Worm (Caenorhabditis elegans) whole organism, L2 larva: Measurements from ENCODE around the gene str-244.

Experiments
- C34F6.9 ChIP-seq: fragments of 150-350 bp; optimal IDR thresholded peaks from 2 replicates; lab custom pipeline; 2014; ENCODE audit warnings: missing biosample characterization, missing genetic modification characterization
- F13H6.1 ChIP-seq: sonication (generic microtip); optimal IDR thresholded peaks from 2 replicates; lab custom pipeline; 2016; ENCODE audit warnings: missing genetic modification characterization, missing compliant biosample characterization
- R02D3.7 ChIP-seq: fragments of 150-350 bp; optimal IDR thresholded peaks from 2 replicates; lab custom pipeline; 2014; ENCODE audit warnings: missing biosample characterization, missing genetic modification characterization
- Y55F3AM.14 ChIP-seq: fragments of 200-800 bp; sonication (Bioruptor generic); optimal IDR thresholded peaks from 2 replicates; lab custom pipeline; 2018; ENCODE audit warnings: mild to moderate bottlenecking, missing genetic modification characterization, missing compliant biosample characterization
- alr-1 ChIP-seq: fragments of 150-350 bp; optimal IDR thresholded peaks from 2 replicates; lab custom pipeline; 2014; ENCODE audit warnings: missing biosample characterization, missing genetic modification characterization
- aly-2 ChIP-seq: fragments of 150-350 bp; optimal IDR thresholded peaks from 2 replicates; lab custom pipeline; 2014; ENCODE audit warnings: missing biosample characterization, missing genetic modification characterization
- ama-1 ChIP-seq: fragments of 150-350 bp; optimal IDR thresholded peaks from 2 replicates; lab custom pipeline; 2018; ENCODE audit warnings: inconsistent platforms
- blmp-1 ChIP-seq: sonication (generic microtip); optimal IDR thresholded peaks from 2 replicates; lab custom pipeline; 2017; ENCODE audit warnings: missing genetic modification characterization, mild to moderate bottlenecking, missing compliant biosample characterization, antibody characterized with exemption, moderate library complexity; ENCODE audit not compliant: insufficient read depth
- ceh-16 ChIP-seq: fragments of 150-350 bp; optimal IDR thresholded peaks from 2 replicates; lab custom pipeline; 2014; ENCODE audit warnings: missing biosample characterization, missing genetic modification characterization
- ceh-82 ChIP-seq: fragments of 150-350 bp; optimal IDR thresholded peaks from 2 replicates; lab custom pipeline; 2014; ENCODE audit warnings: missing biosample characterization, missing genetic modification characterization
- crh-2 ChIP-seq: sonication (generic microtip); optimal IDR thresholded peaks from 2 replicates; lab custom pipeline; 2017; ENCODE audit warnings: missing biosample characterization, missing genetic modification characterization
- egl-27 ChIP-seq: sonication (generic microtip); optimal IDR thresholded peaks from 3 replicates; lab custom pipeline; 2017; ENCODE audit warnings: missing biosample characterization, missing genetic modification reagents, missing genetic modification characterization
- elt-1 ChIP-seq: fragments of 150-350 bp; optimal IDR thresholded peaks from 2 replicates; lab custom pipeline; 2014; ENCODE audit warnings: missing biosample characterization, missing genetic modification characterization
- elt-3 ChIP-seq: sonication (generic microtip); optimal IDR thresholded peaks from 2 replicates; lab custom pipeline; 2017; ENCODE audit warnings: missing biosample characterization, missing genetic modification characterization
- fos-1 ChIP-seq: fragments of 150-350 bp; optimal IDR thresholded peaks from 2 replicates; lab custom pipeline; 2014; ENCODE audit warnings: missing biosample characterization, missing genetic modification characterization
- gmeb-1 ChIP-seq: fragments of 150-350 bp; optimal IDR thresholded peaks from 2 replicates; lab custom pipeline; 2014; ENCODE audit warnings: missing biosample characterization, missing genetic modification characterization
- lin-11 ChIP-seq: fragments of 150-350 bp; sonication (generic microtip); optimal IDR thresholded peaks from 2 replicates; lab custom pipeline; 2014; ENCODE audit warnings: missing biosample characterization, missing genetic modification characterization, inconsistent platforms, mixed read lengths
- lin-13 ChIP-seq: fragments of 150-350 bp; optimal IDR thresholded peaks from 2 replicates; lab custom pipeline; 2014; ENCODE audit warnings: missing biosample characterization, missing genetic modification reagents, missing genetic modification characterization
- lin-39 ChIP-seq: fragments of 150-350 bp; optimal IDR thresholded peaks from 2 replicates; lab custom pipeline; 2014; ENCODE audit warnings: missing biosample characterization, missing genetic modification reagents, missing genetic modification characterization
- lsy-2 ChIP-seq, 2 experiments: fragments of 150-350 bp in 1 of 2; sonication (generic microtip) in 1 of 2; optimal IDR thresholded peaks; 2 replicates each; lab custom pipeline; 2014 to 2017; ENCODE audit warnings: missing biosample characterization in 2 of 2, missing genetic modification characterization in 2 of 2
- mab-5 ChIP-seq: fragments of 150-350 bp; optimal IDR thresholded peaks from 2 replicates; lab custom pipeline; 2014; ENCODE audit warnings: missing biosample characterization, missing genetic modification characterization
- mbf-1 ChIP-seq: sonication (generic microtip); optimal IDR thresholded peaks from 2 replicates; lab custom pipeline; 2017; ENCODE audit warnings: missing biosample characterization, missing genetic modification characterization
- mdl-1 ChIP-seq, 2 experiments: fragments of 150-350 bp in 1 of 2; sonication (generic microtip) in 1 of 2; optimal IDR thresholded peaks; 2 replicates each; lab custom pipeline; 2017; ENCODE audit warnings: missing biosample characterization in 2 of 2, missing genetic modification characterization in 2 of 2
- nhr-10 ChIP-seq: sonication (generic microtip); optimal IDR thresholded peaks from 2 replicates; lab custom pipeline; 2017; ENCODE audit warnings: missing biosample characterization, missing genetic modification characterization
- nhr-11 ChIP-seq: fragments of 150-350 bp; optimal IDR thresholded peaks from 2 replicates; lab custom pipeline; 2014; ENCODE audit warnings: missing biosample characterization, missing genetic modification characterization
- nhr-12 ChIP-seq: fragments of 150-350 bp; optimal IDR thresholded peaks from 2 replicates; lab custom pipeline; 2014; ENCODE audit warnings: missing biosample characterization, missing genetic modification characterization
- nhr-129 ChIP-seq: fragments of 150-350 bp; optimal IDR thresholded peaks from 2 replicates; lab custom pipeline; 2014; ENCODE audit warnings: missing biosample characterization, missing genetic modification characterization
- nhr-21 ChIP-seq: fragments of 150-350 bp; optimal IDR thresholded peaks from 2 replicates; lab custom pipeline; 2014; ENCODE audit warnings: missing biosample characterization, missing genetic modification characterization
- nhr-23 ChIP-seq: fragments of 150-350 bp; optimal IDR thresholded peaks from 2 replicates; lab custom pipeline; 2014; ENCODE audit warnings: missing biosample characterization, missing genetic modification reagents, missing genetic modification characterization
- nhr-237 ChIP-seq: fragments of 150-350 bp; optimal IDR thresholded peaks from 2 replicates; lab custom pipeline; 2014; ENCODE audit warnings: missing biosample characterization, missing genetic modification characterization
- nhr-25 ChIP-seq: fragments of 150-350 bp; sonication (generic microtip); optimal IDR thresholded peaks from 3 replicates; lab custom pipeline; 2014; ENCODE audit warnings: missing biosample characterization, missing genetic modification characterization
- nhr-6 ChIP-seq: fragments of 150-350 bp; optimal IDR thresholded peaks from 2 replicates; lab custom pipeline; 2014; ENCODE audit warnings: missing biosample characterization, missing genetic modification characterization
- nhr-77 ChIP-seq: fragments of 150-350 bp; optimal IDR thresholded peaks from 2 replicates; lab custom pipeline; 2014; ENCODE audit warnings: missing biosample characterization, missing genetic modification characterization
- peb-1 ChIP-seq: fragments of 150-350 bp; optimal IDR thresholded peaks from 2 replicates; lab custom pipeline; 2014; ENCODE audit warnings: missing biosample characterization, missing genetic modification characterization
- sem-4 ChIP-seq: fragments of 150-350 bp; optimal IDR thresholded peaks from 2 replicates; lab custom pipeline; 2014; ENCODE audit warnings: missing biosample characterization, missing genetic modification reagents, missing genetic modification characterization
- skn-1 ChIP-seq: sonication (generic microtip); optimal IDR thresholded peaks from 2 replicates; lab custom pipeline; 2017; ENCODE audit warnings: missing biosample characterization, missing genetic modification characterization
- sma-9 ChIP-seq, 2 experiments: fragments of 150-350 bp in 1 of 2; sonication (generic microtip) in 1 of 2; optimal IDR thresholded peaks; 2 replicates each; lab custom pipeline; 2014 to 2016; ENCODE audit warnings: missing genetic modification characterization in 2 of 2, mild to moderate bottlenecking in 1 of 2, missing biosample characterization in 1 of 2, missing compliant biosample characterization in 1 of 2, missing genetic modification reagents in 1 of 2, moderate library complexity in 1 of 2
- snpc-4 ChIP-seq: fragments of 150-350 bp; optimal IDR thresholded peaks from 2 replicates; lab custom pipeline; 2014; ENCODE audit warnings: missing biosample characterization, missing genetic modification characterization
- unc-55 ChIP-seq: fragments of 150-350 bp; sonication (generic microtip); optimal IDR thresholded peaks from 3 replicates; lab custom pipeline; 2014; ENCODE audit warnings: missing biosample characterization, missing genetic modification reagents, missing genetic modification characterization
- zag-1 ChIP-seq: fragments of 150-350 bp; optimal IDR thresholded peaks from 2 replicates; lab custom pipeline; 2014; ENCODE audit warnings: missing biosample characterization, missing genetic modification characterization
- ztf-1 ChIP-seq: fragments of 200-800 bp; sonication (Bioruptor generic); conservative IDR thresholded peaks from 2 replicates; pipeline ENCODE4 v1.3.6; 2022; ENCODE audit warnings: missing genetic modification characterization, missing compliant biosample characterization
- ztf-11 ChIP-seq: sonication (generic microtip); optimal IDR thresholded peaks from 2 replicates; lab custom pipeline; 2017; ENCODE audit warnings: missing biosample characterization, missing genetic modification characterization
- ztf-4 ChIP-seq: fragments of 150-350 bp; optimal IDR thresholded peaks from 2 replicates; lab custom pipeline; 2014; ENCODE audit warnings: missing biosample characterization, missing genetic modification characterization

Gene str-244

DNA sequence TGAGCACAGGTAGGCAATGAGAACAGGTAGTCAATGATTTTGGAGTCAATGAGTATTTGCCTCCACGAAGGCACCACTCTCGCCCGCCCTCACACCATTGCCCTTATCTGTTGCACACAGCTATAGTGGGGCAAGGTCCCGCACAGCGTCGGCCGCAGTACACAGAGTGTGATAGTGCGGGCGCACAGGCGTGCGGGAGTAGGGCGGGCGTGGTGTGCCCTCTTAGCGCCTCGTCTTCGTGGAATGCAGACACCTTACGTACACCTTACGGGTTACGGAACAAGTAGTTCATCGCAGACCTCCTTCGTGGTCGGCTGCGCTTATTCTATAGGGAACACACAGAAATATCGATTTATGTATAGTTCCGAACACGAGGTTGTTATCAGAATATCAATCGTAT lies 41.0 kb downstream of the str-244 start:
- no peak for TF ChIP-seq ceh-16 (tag; lab: Kevin White, UChicago)
- no peak for TF ChIP-seq mab-5
- TF ChIP-seq peb-1, result no peak
- no peak for TF ChIP-seq mdl-1 (tag; optimal IDR thresholded peaks at IDR 0.05; lab: Kevin White, UChicago)
- no peak for TF ChIP-seq skn-1 (tag; lab: Kevin White, UChicago)
- TF ChIP-seq nhr-12, result no peak
- TF ChIP-seq gmeb-1 (tag; lab: Kevin White, UChicago), result no peak
- no peak for TF ChIP-seq nhr-11
- TF ChIP-seq snpc-4, result no peak
- TF ChIP-seq elt-3 (tag; lab: Kevin White, UChicago), result no peak
- no peak for TF ChIP-seq F13H6.1
- no peak for TF ChIP-seq blmp-1 (tag; lab: Kevin White, UChicago)
- no peak for TF ChIP-seq nhr-25 (tag; lab: Kevin White, UChicago)
- no peak for TF ChIP-seq crh-2
- TF ChIP-seq sma-9 (GFP tag; optimal IDR thresholded peaks at IDR 0.05; lab: Kevin White, UChicago), result no peak
- no peak for TF ChIP-seq sma-9 (tag; optimal IDR thresholded peaks at IDR 0.05; lab: Kevin White, UChicago)
- no peak for TF ChIP-seq nhr-21 (tag; lab: Kevin White, UChicago)
- no peak for TF ChIP-seq unc-55 (GFP tag; lab: Kevin White, UChicago)

DNA sequence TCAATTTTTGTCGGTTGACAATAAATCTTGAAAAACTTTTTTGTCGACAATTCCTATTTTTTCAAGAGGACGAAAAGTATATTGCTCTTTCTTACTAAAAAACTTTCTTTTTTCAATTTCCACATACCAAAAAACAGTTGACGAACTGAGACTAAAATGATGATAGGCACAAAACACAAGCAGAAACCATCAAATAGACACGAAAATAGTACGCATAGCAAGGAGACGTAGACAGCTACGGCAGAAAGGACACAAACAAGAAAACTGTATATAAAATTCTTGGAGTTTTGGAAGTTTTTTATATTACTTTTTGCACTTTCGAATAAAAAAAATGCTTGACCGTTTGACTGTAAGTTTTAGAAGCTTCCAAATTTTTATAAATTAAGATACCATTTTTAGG lies 44.7 kb downstream of the str-244 start, which contains the start of gene K12D9.1:
TSS of gene K12D9.1 (plus strand) at position 301 of the 400 bp plus-strand sequence.
- TF ChIP-seq ztf-4 (no peak), unc-55 (GFP tag; lab: Kevin White, UChicago) (no peak), ceh-16 (tag; lab: Kevin White, UChicago) (no peak), ztf-1 (GFP tag; lab: Robert Waterston, UW) (no peak), C34F6.9 (tag; lab: Kevin White, UChicago) (no peak), elt-1 (tag; lab: Kevin White, UChicago) (no peak), fos-1 (tag; lab: Kevin White, UChicago) (no peak), skn-1 (tag; lab: Kevin White, UChicago) (no peak), sma-9 (GFP tag; optimal IDR thresholded peaks at IDR 0.05; lab: Kevin White, UChicago) (no peak), sma-9 (tag; optimal IDR thresholded peaks at IDR 0.05; lab: Kevin White, UChicago) (no peak), nhr-12 (no peak), mbf-1 (no peak), peb-1 (no peak), aly-2 (tag; lab: Kevin White, UChicago) (no peak), mab-5 (no peak), ama-1 (no peak), lsy-2 (tag; optimal IDR thresholded peaks at IDR 0.05; lab: Kevin White, UChicago) (no peak), nhr-129 (tag; lab: Kevin White, UChicago) (no peak), egl-27 (tag; lab: Kevin White, UChicago) (no peak), elt-3 (tag; lab: Kevin White, UChicago) (no peak)

ce11 chrV:3011394-3011793 lies 47.5 kb downstream of the str-244 start, which contains the start of gene srw-135:
Gene srw-135, minus strand, starts transcription at chrV:3011494.
- TF ChIP-seq unc-55 (GFP tag; lab: Kevin White, UChicago) (no peak), skn-1 (tag; lab: Kevin White, UChicago) (no peak), blmp-1 (tag; lab: Kevin White, UChicago) (no peak), ztf-11 (no peak), nhr-129 (tag; lab: Kevin White, UChicago) (no peak), ama-1 (no peak), zag-1 (tag; lab: Kevin White, UChicago) (no peak), Y55F3AM.14 (GFP tag; lab: Kevin White, UChicago) (no peak), nhr-237 (tag; lab: Kevin White, UChicago) (no peak), lin-11 (tag; lab: Kevin White, UChicago) (no peak), nhr-23 (tag; lab: Kevin White, UChicago) (no peak), crh-2 (no peak), ztf-1 (GFP tag; lab: Robert Waterston, UW) (no peak), alr-1 (tag; lab: Kevin White, UChicago) (no peak), nhr-12 (no peak)

ce11 chrV:3010468-3010867 lies 48.4 kb downstream of the str-244 start, which contains the start of gene srw-136:
Gene srw-136, minus strand, starts transcription at chrV:3010568.
- TF ChIP-seq lin-39 (tag; lab: Kevin White, UChicago), result no peak
- TF ChIP-seq egl-27 (tag; lab: Kevin White, UChicago), result no peak
- no peak for TF ChIP-seq nhr-6 (tag; lab: Kevin White, UChicago)
- no peak for TF ChIP-seq nhr-23 (tag; lab: Kevin White, UChicago)
- no peak for TF ChIP-seq skn-1 (tag; lab: Kevin White, UChicago)
- TF ChIP-seq mdl-1 (tag; optimal IDR thresholded peaks at IDR 0.05; lab: Kevin White, UChicago), result no peak
- no peak for TF ChIP-seq fos-1 (tag; lab: Kevin White, UChicago)
- no peak for TF ChIP-seq nhr-12
- no peak for TF ChIP-seq C34F6.9 (tag; lab: Kevin White, UChicago)
- no peak for TF ChIP-seq ceh-82 (tag; lab: Kevin White, UChicago)
- TF ChIP-seq sem-4 (tag; lab: Kevin White, UChicago), result no peak
- TF ChIP-seq blmp-1 (tag; lab: Kevin White, UChicago), result no peak
- no peak for TF ChIP-seq ztf-4
- TF ChIP-seq nhr-10 (tag; lab: Kevin White, UChicago), result no peak
- no peak for TF ChIP-seq lin-13 (GFP tag; lab: Kevin White, UChicago)
- no peak for TF ChIP-seq snpc-4
- no peak for TF ChIP-seq nhr-77 (tag; lab: Kevin White, UChicago)
- no peak for TF ChIP-seq R02D3.7 (tag; lab: Kevin White, UChicago)
- TF ChIP-seq elt-3 (tag; lab: Kevin White, UChicago), result no peak
- TF ChIP-seq, all 48 proteins: peak for 0
